Fruit fly (Drosophila melanogaster) whole organism, embryonic: ENCODE results near the gene CG8135.

Source experiments
- ATbp ChIP-seq: fragments of 200-800 bp; sonication (Bioruptor generic); optimal IDR thresholded peaks from 2 replicates; lab custom pipeline; 2017; ENCODE audit warnings: missing biosample characterization, mild to moderate bottlenecking, missing genetic modification characterization, missing genetic modification reagents
- Aef1 ChIP-seq: fragments of 200-800 bp; sonication (Bioruptor generic); IDR thresholded peaks from 3 replicates; pipeline ENCODE4 v1.3.6; 2022; ENCODE audit warnings: missing biosample characterization, missing genetic modification characterization
- B-H1 ChIP-seq: fragments of 200-800 bp; sonication (Bioruptor generic); IDR thresholded peaks from 3 replicates; pipeline ENCODE4 v1.3.6; 2022; ENCODE audit warnings: missing biosample characterization, missing genetic modification characterization
- Blimp-1 ChIP-seq: fragments of 200-800 bp; sonication (Bioruptor generic); optimal IDR thresholded peaks from 3 replicates; lab custom pipeline; 2018; ENCODE audit warnings: missing biosample characterization, missing genetic modification characterization, mild to moderate bottlenecking, moderate library complexity, missing genetic modification reagents
- CG10321 ChIP-seq: fragments of 200-800 bp; sonication (Bioruptor generic); IDR thresholded peaks from 2 replicates; pipeline ENCODE4 v1.3.6; 2022; ENCODE audit warnings: missing biosample characterization, missing genetic modification characterization
- CG10431 ChIP-seq: fragments of 200-800 bp; sonication (Bioruptor generic); optimal IDR thresholded peaks from 3 replicates; lab custom pipeline; 2018; ENCODE audit warnings: missing biosample characterization, mild to moderate bottlenecking, missing genetic modification characterization
- CG11398 ChIP-seq: fragments of 200-800 bp; sonication (Bioruptor generic); optimal IDR thresholded peaks from 2 replicates; lab custom pipeline; 2016; ENCODE audit warnings: missing biosample characterization, missing genetic modification characterization
- CG11560 ChIP-seq: fragments of 200-800 bp; sonication (Bioruptor generic); IDR thresholded peaks from 3 replicates; pipeline ENCODE4 v1.3.6; 2022; ENCODE audit warnings: missing biosample characterization, missing genetic modification characterization
- CG11723 ChIP-seq: fragments of 200-800 bp; sonication (Bioruptor generic); optimal IDR thresholded peaks from 2 replicates; lab custom pipeline; 2017; ENCODE audit warnings: missing biosample characterization, mild to moderate bottlenecking, missing genetic modification characterization
- CG12104 ChIP-seq: fragments of 200-800 bp; sonication (Bioruptor generic); optimal IDR thresholded peaks from 3 replicates; lab custom pipeline; 2016; ENCODE audit warnings: missing biosample characterization, missing genetic modification characterization
- CG13123 ChIP-seq: fragments of 200-800 bp; sonication (Bioruptor generic); optimal IDR thresholded peaks from 2 replicates; lab custom pipeline; 2016; ENCODE audit warnings: missing biosample characterization, missing genetic modification characterization
- CG13287 ChIP-seq: fragments of 200-800 bp; sonication (Bioruptor generic); IDR thresholded peaks from 2 replicates; pipeline ENCODE4 v1.3.6; 2022; ENCODE audit warnings: missing biosample characterization, missing genetic modification characterization; ENCODE audit not compliant: partially characterized antibody
- CG14441 ChIP-seq: fragments of 200-800 bp; sonication (Bioruptor generic); IDR thresholded peaks from 2 replicates; pipeline ENCODE4 v1.3.6; 2022; ENCODE audit warnings: missing biosample characterization, missing genetic modification characterization
- CG14860 ChIP-seq: fragments of 200-800 bp; sonication (Bioruptor generic); IDR thresholded peaks from 3 replicates; pipeline ENCODE4 v1.3.6; 2022; ENCODE audit warnings: missing biosample characterization, missing genetic modification characterization; ENCODE audit not compliant: partially characterized antibody
- CG1603 ChIP-seq: fragments of 200-800 bp; sonication (Bioruptor generic); optimal IDR thresholded peaks from 2 replicates; lab custom pipeline; 2019; ENCODE audit warnings: missing biosample characterization, mild to moderate bottlenecking, missing genetic modification characterization, moderate library complexity
- CG16779 ChIP-seq: fragments of 200-800 bp; sonication (Bioruptor generic); IDR thresholded peaks from 2 replicates; pipeline ENCODE4 v1.3.6; 2022; ENCODE audit warnings: missing biosample characterization, missing genetic modification characterization
- CG17361 ChIP-seq: fragments of 200-800 bp; sonication (Bioruptor generic); IDR thresholded peaks from 3 replicates; pipeline ENCODE4 v1.3.6; 2022; ENCODE audit warnings: missing biosample characterization, missing genetic modification characterization
- CG18011 ChIP-seq: fragments of 200-800 bp; sonication (Bioruptor generic); optimal IDR thresholded peaks from 2 replicates; lab custom pipeline; 2017; ENCODE audit warnings: missing biosample characterization, missing genetic modification characterization, mild to moderate bottlenecking, moderate library complexity, missing genotype
- CG2712 ChIP-seq: fragments of 200-800 bp; optimal IDR thresholded peaks from 3 replicates; lab custom pipeline; 2019; ENCODE audit warnings: missing biosample characterization, mild to moderate bottlenecking, missing genetic modification characterization, moderate library complexity
- CG2875 ChIP-seq: fragments of 200-800 bp; sonication (Bioruptor generic); optimal IDR thresholded peaks from 2 replicates; lab custom pipeline; 2017; ENCODE audit warnings: missing biosample characterization, mild to moderate bottlenecking, missing genetic modification characterization, missing genetic modification reagents
- CG33213 ChIP-seq: fragments of 200-800 bp; sonication (Bioruptor generic); optimal IDR thresholded peaks from 3 replicates; lab custom pipeline; 2016; ENCODE audit warnings: missing biosample characterization, missing genetic modification characterization
- CG34376 ChIP-seq: fragments of 200-800 bp; sonication (Bioruptor generic); optimal IDR thresholded peaks from 2 replicates; lab custom pipeline; 2018; ENCODE audit warnings: missing biosample characterization, mild to moderate bottlenecking, missing genetic modification characterization
- CG42726 ChIP-seq: fragments of 200-800 bp; sonication (Bioruptor generic); IDR thresholded peaks from 2 replicates; pipeline ENCODE4 v1.3.6; 2022; ENCODE audit warnings: missing biosample characterization, missing genetic modification characterization; ENCODE audit not compliant: partially characterized antibody
- CG4730 ChIP-seq: fragments of 200-800 bp; sonication (Bioruptor generic); IDR thresholded peaks from 2 replicates; pipeline ENCODE4 v1.3.6; 2022; ENCODE audit warnings: missing biosample characterization, missing genetic modification characterization
- CG6254 ChIP-seq: fragments of 200-800 bp; sonication (Bioruptor generic); optimal IDR thresholded peaks from 3 replicates; lab custom pipeline; 2017; ENCODE audit warnings: mild to moderate bottlenecking, missing biosample characterization, missing genetic modification reagents, missing genetic modification characterization
- CG8924 ChIP-seq: fragments of 200-800 bp; optimal IDR thresholded peaks from 3 replicates; lab custom pipeline; 2019; ENCODE audit warnings: missing biosample characterization, mild to moderate bottlenecking, missing genetic modification characterization, moderate library complexity
- Dad ChIP-seq: fragments of 200-800 bp; sonication (Bioruptor generic); optimal IDR thresholded peaks from 3 replicates; lab custom pipeline; 2016; ENCODE audit warnings: missing biosample characterization, missing genetic modification characterization
- Dbx ChIP-seq: fragments of 200-800 bp; sonication (Bioruptor generic); IDR thresholded peaks from 3 replicates; pipeline ENCODE4 v1.3.6; 2022; ENCODE audit warnings: missing biosample characterization, missing genetic modification characterization
- E2f2 ChIP-seq: fragments of 200-800 bp; sonication (Bioruptor generic); IDR thresholded peaks from 2 replicates; pipeline ENCODE4 v1.3.6; 2022; ENCODE audit warnings: missing biosample characterization, missing genetic modification characterization
- Elba2 ChIP-seq: fragments of 200-800 bp; sonication (Bioruptor generic); optimal IDR thresholded peaks from 3 replicates; lab custom pipeline; 2016; ENCODE audit warnings: missing biosample characterization, missing genetic modification characterization
- HHEX ChIP-seq: fragments of 200-800 bp; sonication (Bioruptor generic); optimal IDR thresholded peaks from 3 replicates; lab custom pipeline; 2017; ENCODE audit warnings: missing biosample characterization, mild to moderate bottlenecking, missing genetic modification characterization, missing genetic modification reagents
- HLH4C ChIP-seq: fragments of 200-800 bp; sonication (Bioruptor generic); IDR thresholded peaks from 3 replicates; pipeline ENCODE4 v1.3.6; 2022; ENCODE audit warnings: missing biosample characterization, missing genetic modification characterization; ENCODE audit not compliant: partially characterized antibody
- Hr78 ChIP-seq, 2 experiments: fragments of 200-800 bp in 1 of 2; fragments of >200 bp in 1 of 2; sonication (Bioruptor generic) in 1 of 2; optimal IDR thresholded peaks; 2 replicates each; lab custom pipeline; 2017 to 2019; ENCODE audit warnings: missing biosample characterization in 2 of 2, missing genetic modification characterization in 2 of 2, mild to moderate bottlenecking in 1 of 2, moderate library complexity in 1 of 2
- Mes4 ChIP-seq: fragments of 200-800 bp; sonication (Bioruptor generic); optimal IDR thresholded peaks from 2 replicates; lab custom pipeline; 2016; ENCODE audit warnings: missing biosample characterization, missing genetic modification characterization
- Sox102F ChIP-seq: fragments of 200-800 bp; sonication (Bioruptor generic); optimal IDR thresholded peaks from 2 replicates; lab custom pipeline; 2018; ENCODE audit warnings: missing biosample characterization, mild to moderate bottlenecking, missing genetic modification characterization, moderate library complexity
- Tbp ChIP-seq: fragments of >200 bp; optimal IDR thresholded peaks from 2 replicates; lab custom pipeline; 2018; ENCODE audit warnings: missing biosample characterization, missing genetic modification characterization
- Vsx1 ChIP-seq: fragments of 200-800 bp; sonication (Bioruptor generic); optimal IDR thresholded peaks from 2 replicates; lab custom pipeline; 2017; ENCODE audit warnings: missing biosample characterization, mild to moderate bottlenecking, missing genetic modification characterization, missing genetic modification reagents
- caup ChIP-seq: fragments of 200-800 bp; sonication (Bioruptor generic); optimal IDR thresholded peaks from 3 replicates; lab custom pipeline; 2017; ENCODE audit warnings: missing biosample characterization, mild to moderate bottlenecking, missing genetic modification characterization, moderate library complexity; ENCODE audit not compliant: severe bottlenecking
- da ChIP-seq: fragments of 200-800 bp; sonication (Bioruptor generic); optimal IDR thresholded peaks from 2 replicates; lab custom pipeline; 2016; ENCODE audit warnings: missing biosample characterization, missing genetic modification characterization
- dm ChIP-seq: fragments of 200-800 bp; sonication (Bioruptor generic); optimal IDR thresholded peaks from 3 replicates; lab custom pipeline; 2016; ENCODE audit warnings: missing biosample characterization, missing genetic modification characterization
- dysf ChIP-seq: fragments of 200-800 bp; sonication (Bioruptor generic); IDR thresholded peaks from 3 replicates; pipeline ENCODE4 v1.3.6; 2022; ENCODE audit warnings: missing biosample characterization, missing genetic modification characterization
- gce ChIP-seq: fragments of 200-800 bp; sonication (Bioruptor generic); IDR thresholded peaks from 3 replicates; pipeline ENCODE4 v1.3.6; 2022; ENCODE audit warnings: missing biosample characterization, missing genetic modification characterization
- h ChIP-seq: fragments of >200 bp; optimal IDR thresholded peaks from 2 replicates; lab custom pipeline; 2017
- nmo ChIP-seq: fragments of 200-800 bp; sonication (Bioruptor generic); optimal IDR thresholded peaks from 2 replicates; lab custom pipeline; 2018; ENCODE audit warnings: missing biosample characterization, mild to moderate bottlenecking, missing genetic modification characterization, moderate library complexity
- psq ChIP-seq: fragments of 200-800 bp; sonication (Bioruptor generic); optimal IDR thresholded peaks from 2 replicates; lab custom pipeline; 2017; ENCODE audit warnings: missing biosample characterization, missing genetic modification characterization
- slou ChIP-seq: fragments of 200-800 bp; sonication (Bioruptor generic); optimal IDR thresholded peaks from 3 replicates; lab custom pipeline; 2016; ENCODE audit warnings: missing biosample characterization, missing genetic modification characterization
- ssp ChIP-seq: fragments of 200-800 bp; sonication (Bioruptor generic); IDR thresholded peaks from 2 replicates; pipeline ENCODE4 v1.3.6; 2022; ENCODE audit warnings: missing biosample characterization, missing genetic modification characterization
- tx ChIP-seq: fragments of 200-800 bp; sonication (Bioruptor generic); optimal IDR thresholded peaks from 2 replicates; lab custom pipeline; 2016; ENCODE audit warnings: missing biosample characterization, missing genetic modification characterization
- vfl ChIP-seq: fragments of 200-800 bp; sonication (Bioruptor generic); optimal IDR thresholded peaks from 2 replicates; lab custom pipeline; 2016; ENCODE audit warnings: missing biosample characterization, missing genetic modification characterization
- vvl ChIP-seq: fragments of 200-800 bp; sonication (Bioruptor generic); IDR thresholded peaks from 2 replicates; pipeline ENCODE4 v1.3.6; 2022; ENCODE audit warnings: missing biosample characterization, missing genetic modification characterization
- zen2 ChIP-seq: fragments of 200-800 bp; sonication (Bioruptor generic); IDR thresholded peaks from 3 replicates; pipeline ENCODE4 v1.3.6; 2022; ENCODE audit warnings: missing biosample characterization, missing genetic modification characterization; ENCODE audit not compliant: partially characterized antibody

Gene CG8135

DNA sequence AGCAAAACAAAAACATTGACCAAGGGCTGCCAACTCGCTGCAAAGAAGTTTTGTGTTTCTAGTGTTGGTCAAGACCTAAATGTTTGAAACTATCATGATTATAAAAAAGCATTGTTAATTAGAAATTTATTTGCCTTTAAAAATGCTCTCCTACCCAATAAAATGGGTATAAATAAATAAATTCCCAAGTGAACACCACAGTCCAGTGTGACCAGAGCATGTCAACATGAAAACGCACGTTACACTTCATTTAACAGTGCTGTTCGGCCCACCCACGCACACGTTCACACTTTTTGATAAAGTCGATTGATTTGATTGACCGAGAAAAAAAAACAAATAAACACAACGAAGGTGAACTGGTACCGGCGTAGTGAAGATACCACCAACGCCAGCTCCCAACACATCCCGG, at the start of gene CG8135, which contains the start of the genes CG9356 and BBIP1 (continued):
- no peak for TF ChIP-seq CG11560 (tag; lab: Robert Waterston, UW)
- TF ChIP-seq CG14441 (GFP tag; lab: Robert Waterston, UW) = peak; percentile 45; the same call in 1 of the 2 replicates
- TF ChIP-seq Blimp-1 (GFP tag; lab: Kevin White, UChicago) = no peak
- TF ChIP-seq da (GFP tag; lab: Kevin White, UChicago) = peak; percentile 60
- peak; percentile 59 for TF ChIP-seq psq (GFP tag; lab: Kevin White, UChicago)
- TF ChIP-seq CG16779 (GFP tag; lab: Robert Waterston, UW) = no peak
- TF ChIP-seq CG12104 (GFP tag; lab: Kevin White, UChicago) = peak; percentile 7
- TF ChIP-seq CG13287 = peak; percentile 71
- peak; percentile 79 for TF ChIP-seq CG2712 (tag; lab: Kevin White, UChicago)
- peak; percentile 53 for TF ChIP-seq CG11398 (GFP tag; lab: Kevin White, UChicago)
- no peak for TF ChIP-seq ssp (GFP tag; lab: Robert Waterston, UW)
- TF ChIP-seq Elba2 (GFP tag; lab: Kevin White, UChicago) = peak; percentile 84
- TF ChIP-seq vfl (GFP tag; lab: Kevin White, UChicago) = peak; percentile 69
- peak; percentile 73 for TF ChIP-seq dm (GFP tag; lab: Kevin White, UChicago)
- TF ChIP-seq CG14860 = no peak
- TF ChIP-seq CG17361 = no peak; the same call in 1 of the 3 replicates
- TF ChIP-seq B-H1 (GFP tag; lab: Robert Waterston, UW) = 0 out of 3 replicates have a peak, but pooled peaks have one; percentile 28
- peak; percentile 71 for TF ChIP-seq CG8924
- TF ChIP-seq Vsx1 (GFP tag; lab: Kevin White, UChicago) = no peak
- peak; percentile 53; the same call in 2 of the 3 replicates for TF ChIP-seq Aef1
- no peak for TF ChIP-seq CG10431
- peak; percentile 59 for TF ChIP-seq caup (GFP tag; lab: Kevin White, UChicago)
- peak; percentile 59 for TF ChIP-seq HHEX (GFP tag; lab: Kevin White, UChicago)
- TF ChIP-seq E2f2 = peak; percentile 73
- no peak for TF ChIP-seq Sox102F (GFP tag; lab: Kevin White, UChicago)
- TF ChIP-seq HLH4C (GFP tag; lab: Robert Waterston, UW) = no peak
- peak; percentile 80 for TF ChIP-seq Dbx
- no peak for TF ChIP-seq CG10321 (GFP tag; lab: Robert Waterston, UW)
- TF ChIP-seq CG18011 (GFP tag; lab: Kevin White, UChicago) = peak; percentile 68
- peak; percentile 81 for TF ChIP-seq nmo (GFP tag; lab: Kevin White, UChicago)
- peak; percentile 76 for TF ChIP-seq Mes4 (GFP tag; lab: Kevin White, UChicago)
- 0 out of 2 replicates have a peak, but pooled peaks have one; percentile 36 for TF ChIP-seq CG4730 (GFP tag; lab: Robert Waterston, UW)
- TF ChIP-seq CG1603 (tag; lab: Kevin White, UChicago) = peak; percentile 85
- peak; percentile 65 for TF ChIP-seq CG34376
- TF ChIP-seq zen2 (GFP tag; lab: Robert Waterston, UW) = no peak
- TF ChIP-seq ATbp (GFP tag; lab: Kevin White, UChicago) = no peak
- peak; percentile 94 for TF ChIP-seq CG33213
- peak; percentile 46 for TF ChIP-seq slou (GFP tag; lab: Kevin White, UChicago)
- no peak for TF ChIP-seq CG11723 (GFP tag; lab: Kevin White, UChicago)
- peak; percentile 59; the same call in 1 of the 3 replicates for TF ChIP-seq dysf (GFP tag; lab: Robert Waterston, UW)
- peak; percentile 56 for TF ChIP-seq CG6254 (GFP tag; lab: Kevin White, UChicago)
- TF ChIP-seq Dad (GFP tag; lab: Kevin White, UChicago) = peak; percentile 81
- TF ChIP-seq Hr78 (GFP tag; optimal IDR thresholded peaks at IDR 0.05; lab: Kevin White, UChicago) = no peak
- peak; percentile 66 for TF ChIP-seq CG13123 (GFP tag; lab: Kevin White, UChicago)
- TF ChIP-seq vvl (GFP tag; lab: Robert Waterston, UW) = peak; percentile 87
- TF ChIP-seq Tbp = no peak
- TF ChIP-seq gce (GFP tag; lab: Robert Waterston, UW) = no peak
- TF ChIP-seq CG2875 = peak; percentile 32
- peak; percentile 81 for TF ChIP-seq tx (GFP tag; lab: Kevin White, UChicago)
- no peak for TF ChIP-seq CG42726 (GFP tag; lab: Robert Waterston, UW)
- TF ChIP-seq h (lab: Kevin White, UChicago) = no peak
